Worm (Caenorhabditis elegans) whole organism, young adult: Measurements from ENCODE around the gene perm-1.
A peak's percentile ranks its signal among the peaks of the same experiment; 100 is the strongest.

Source experiments
- B0035.1 ChIP-seq: sonication (generic microtip); optimal IDR thresholded peaks from 2 replicates; lab custom pipeline; 2016; ENCODE audit warnings: missing genetic modification characterization, mild to moderate bottlenecking, missing compliant biosample characterization, missing genotype, missing genetic modification reagents
- B0261.1 ChIP-seq: sonication (generic microtip); optimal IDR thresholded peaks from 2 replicates; lab custom pipeline; 2016; ENCODE audit warnings: mild to moderate bottlenecking, missing genetic modification characterization, moderate library complexity, missing compliant biosample characterization
- B0336.3 ChIP-seq: fragments of 200-800 bp; sonication (Bioruptor generic); IDR thresholded peaks from 2 replicates; pipeline ENCODE4 v1.3.6; 2022; ENCODE audit warnings: missing genetic modification characterization, missing compliant biosample characterization
- D2030.7 ChIP-seq: fragments of 200-800 bp; sonication (Bioruptor generic); IDR thresholded peaks from 2 replicates; pipeline ENCODE4 v1.3.6; 2022; ENCODE audit warnings: missing genetic modification reagents, missing genetic modification characterization, missing compliant biosample characterization
- F10E7.11 ChIP-seq: sonication (generic microtip); optimal IDR thresholded peaks from 2 replicates; lab custom pipeline; 2017; ENCODE audit warnings: mild to moderate bottlenecking, missing genetic modification characterization, moderate library complexity, missing compliant biosample characterization
- F37B4.10 ChIP-seq: fragments of 200-800 bp; sonication (Bioruptor generic); IDR thresholded peaks from 2 replicates; pipeline ENCODE4 v1.3.6; 2022; ENCODE audit warnings: missing genetic modification characterization, missing compliant biosample characterization
- F39B2.1 ChIP-seq: fragments of 200-800 bp; sonication (Bioruptor generic); IDR thresholded peaks from 2 replicates; pipeline ENCODE4 v1.3.6; 2022; ENCODE audit warnings: missing genetic modification reagents, missing genetic modification characterization, missing compliant biosample characterization
- F57A8.1 ChIP-seq: fragments of 200-800 bp; sonication (Bioruptor generic); optimal IDR thresholded peaks from 2 replicates; lab custom pipeline; 2018; ENCODE audit warnings: mild to moderate bottlenecking, missing genetic modification characterization, moderate library complexity, missing compliant biosample characterization
- K11D2.4 ChIP-seq: fragments of 200-800 bp; sonication (Bioruptor generic); IDR thresholded peaks from 2 replicates; pipeline ENCODE4 v1.3.6; 2022; ENCODE audit warnings: missing genetic modification reagents, missing genetic modification characterization, missing compliant biosample characterization
- T07F8.4 ChIP-seq: sonication (generic microtip); optimal IDR thresholded peaks from 2 replicates; lab custom pipeline; 2016; ENCODE audit warnings: mild to moderate bottlenecking, missing genetic modification characterization, moderate library complexity, missing compliant biosample characterization
- Y53G8AR.9 ChIP-seq: fragments of 200-800 bp; sonication (Bioruptor generic); conservative IDR thresholded peaks from 2 replicates; pipeline ENCODE4 v1.3.6; 2022; ENCODE audit warnings: missing genetic modification reagents, missing genetic modification characterization, missing compliant biosample characterization
- Y56A3A.18 ChIP-seq: fragments of 200-800 bp; sonication (Bioruptor generic); IDR thresholded peaks from 2 replicates; pipeline ENCODE4 v1.3.6; 2022; ENCODE audit warnings: missing genetic modification reagents, missing genetic modification characterization, missing compliant biosample characterization
- Y95B8A.8 ChIP-seq: fragments of 200-800 bp; sonication (Bioruptor generic); IDR thresholded peaks from 2 replicates; pipeline ENCODE4 v1.3.6; 2022; ENCODE audit warnings: missing genetic modification reagents, missing genetic modification characterization, missing compliant biosample characterization
- aptf-2 ChIP-seq: fragments of 200-800 bp; sonication (Bioruptor generic); conservative IDR thresholded peaks from 2 replicates; pipeline ENCODE4 v1.3.6; 2022; ENCODE audit warnings: missing genetic modification reagents, missing genetic modification characterization, missing compliant biosample characterization
- atf-7 ChIP-seq: sonication (generic microtip); optimal IDR thresholded peaks from 2 replicates; lab custom pipeline; 2017; ENCODE audit warnings: mild to moderate bottlenecking, missing genetic modification characterization, missing compliant biosample characterization
- athp-1 ChIP-seq: sonication (generic microtip); optimal IDR thresholded peaks from 2 replicates; lab custom pipeline; 2017; ENCODE audit warnings: mild to moderate bottlenecking, missing genetic modification characterization, missing compliant biosample characterization
- attf-3 ChIP-seq: fragments of 200-800 bp; sonication (Bioruptor generic); conservative IDR thresholded peaks from 2 replicates; pipeline ENCODE4 v1.3.6; 2022; ENCODE audit warnings: missing genetic modification reagents, missing genetic modification characterization, missing compliant biosample characterization
- attf-5 ChIP-seq: fragments of 200-800 bp; sonication (Bioruptor generic); optimal IDR thresholded peaks from 2 replicates; lab custom pipeline; 2018; ENCODE audit warnings: mild to moderate bottlenecking, missing genetic modification characterization, missing compliant biosample characterization
- bed-1 ChIP-seq: fragments of 200-800 bp; sonication (Bioruptor generic); IDR thresholded peaks from 2 replicates; pipeline ENCODE4 v1.3.6; 2022; ENCODE audit warnings: missing genetic modification reagents, missing genetic modification characterization, missing compliant biosample characterization
- ccch-3 ChIP-seq: fragments of 200-800 bp; sonication (Bioruptor generic); optimal IDR thresholded peaks from 2 replicates; lab custom pipeline; 2018; ENCODE audit warnings: mild to moderate bottlenecking, missing genetic modification characterization, missing compliant biosample characterization
- cebp-1 ChIP-seq, 2 experiments: fragments of 200-800 bp in 1 of 2; sonication (Bioruptor generic) in 1 of 2; sonication (generic microtip) in 1 of 2; IDR thresholded peaks in 1 of 2; optimal IDR thresholded peaks in 1 of 2; 2 replicates each; pipeline versions ENCODE4 v1.3.6 to Lab custom; 2017 to 2022; ENCODE audit warnings: missing compliant biosample characterization in 2 of 2, missing genetic modification characterization in 2 of 2, mild to moderate bottlenecking in 1 of 2, missing genetic modification reagents in 1 of 2, moderate library complexity in 1 of 2
- ceh-100 ChIP-seq: fragments of 200-800 bp; sonication (Bioruptor generic); IDR thresholded peaks from 2 replicates; pipeline ENCODE4 v1.3.6; 2022; ENCODE audit warnings: missing genetic modification reagents, missing genetic modification characterization, missing compliant biosample characterization
- ceh-79 ChIP-seq: sonication (generic microtip); optimal IDR thresholded peaks from 2 replicates; lab custom pipeline; 2017; ENCODE audit warnings: mild to moderate bottlenecking, missing genetic modification characterization, missing compliant biosample characterization
- dpff-1 ChIP-seq: sonication (generic microtip); optimal IDR thresholded peaks from 2 replicates; lab custom pipeline; 2017; ENCODE audit warnings: mild to moderate bottlenecking, missing genetic modification characterization, missing compliant biosample characterization
- dpl-1 ChIP-seq: fragments of 150-350 bp; optimal IDR thresholded peaks from 2 replicates; lab custom pipeline; 2014; ENCODE audit warnings: missing biosample characterization, missing genetic modification reagents, missing genetic modification characterization
- ekl-4 ChIP-seq: fragments of 200-800 bp; sonication (Bioruptor generic); IDR thresholded peaks from 2 replicates; pipeline ENCODE4 v1.3.6; 2022; ENCODE audit warnings: missing genetic modification reagents, missing genetic modification characterization, missing compliant biosample characterization
- ets-4 ChIP-seq: fragments of 200-800 bp; sonication (Bioruptor generic); optimal IDR thresholded peaks from 2 replicates; lab custom pipeline; 2018; ENCODE audit warnings: mild to moderate bottlenecking, missing genetic modification characterization, missing compliant biosample characterization
- hmg-20 ChIP-seq: fragments of 200-800 bp; sonication (Bioruptor generic); IDR thresholded peaks from 2 replicates; pipeline ENCODE4 v1.3.6; 2022; ENCODE audit warnings: missing genetic modification reagents, missing genetic modification characterization, missing compliant biosample characterization
- hrde-1 ChIP-seq: sonication (generic microtip); optimal IDR thresholded peaks from 2 replicates; lab custom pipeline; 2016; ENCODE audit warnings: missing genetic modification characterization, mild to moderate bottlenecking, missing compliant biosample characterization, moderate library complexity, missing genotype, missing genetic modification reagents, borderline replicate concordance
- let-526 ChIP-seq: fragments of 200-800 bp; sonication (Bioruptor generic); IDR thresholded peaks from 2 replicates; pipeline ENCODE4 v1.3.6; 2022; ENCODE audit warnings: missing genetic modification reagents, missing genetic modification characterization, missing compliant biosample characterization
- lir-1 ChIP-seq: fragments of 200-800 bp; sonication (Bioruptor generic); conservative IDR thresholded peaks from 2 replicates; pipeline ENCODE4 v1.3.6; 2022; ENCODE audit warnings: missing genetic modification reagents, missing genetic modification characterization, missing compliant biosample characterization
- madf-3 ChIP-seq: fragments of 200-800 bp; sonication (Bioruptor generic); IDR thresholded peaks from 2 replicates; pipeline ENCODE4 v1.3.6; 2022; ENCODE audit warnings: missing genetic modification reagents, missing genetic modification characterization, missing compliant biosample characterization
- madf-6 ChIP-seq: fragments of 200-800 bp; sonication (Bioruptor generic); IDR thresholded peaks from 2 replicates; pipeline ENCODE4 v1.3.6; 2022; ENCODE audit warnings: missing genetic modification reagents, missing genetic modification characterization, missing compliant biosample characterization
- nfyb-1 ChIP-seq: fragments of 200-800 bp; sonication (Bioruptor generic); IDR thresholded peaks from 2 replicates; pipeline ENCODE4 v1.3.6; 2022; ENCODE audit warnings: missing genetic modification reagents, missing genetic modification characterization, missing compliant biosample characterization
- nhr-179 ChIP-seq: sonication (generic microtip); optimal IDR thresholded peaks from 2 replicates; lab custom pipeline; 2016; ENCODE audit warnings: mild to moderate bottlenecking, missing genetic modification characterization, missing compliant biosample characterization
- nhr-27 ChIP-seq: fragments of 200-800 bp; sonication (Bioruptor generic); optimal IDR thresholded peaks from 2 replicates; lab custom pipeline; 2018; ENCODE audit warnings: mild to moderate bottlenecking, missing genetic modification characterization, moderate library complexity, missing compliant biosample characterization
- pbrm-1 ChIP-seq: fragments of 200-800 bp; sonication (Bioruptor generic); IDR thresholded peaks from 2 replicates; pipeline ENCODE4 v1.3.6; 2022; ENCODE audit warnings: missing genetic modification reagents, missing genetic modification characterization, missing compliant biosample characterization
- rcor-1 ChIP-seq: fragments of 200-800 bp; sonication (Bioruptor generic); IDR thresholded peaks from 2 replicates; pipeline ENCODE4 v1.3.6; 2022; ENCODE audit warnings: missing genetic modification reagents, missing genetic modification characterization, missing compliant biosample characterization
- snpc-3.4 ChIP-seq: sonication (generic microtip); optimal IDR thresholded peaks from 2 replicates; lab custom pipeline; 2017; ENCODE audit warnings: missing genetic modification characterization, mild to moderate bottlenecking, missing compliant biosample characterization, antibody characterized with exemption, moderate library complexity, missing genotype, missing genetic modification reagents
- sptf-2 ChIP-seq: fragments of 200-800 bp; sonication (Bioruptor generic); optimal IDR thresholded peaks from 2 replicates; lab custom pipeline; 2018; ENCODE audit warnings: mild to moderate bottlenecking, missing genetic modification characterization, missing compliant biosample characterization
- tbx-9 ChIP-seq: sonication (generic microtip); optimal IDR thresholded peaks from 2 replicates; lab custom pipeline; 2016; ENCODE audit warnings: borderline replicate concordance, missing genetic modification characterization, inconsistent platforms, missing compliant biosample characterization
- ztf-25 ChIP-seq: fragments of 200-800 bp; sonication (Bioruptor generic); IDR thresholded peaks from 2 replicates; pipeline ENCODE4 v1.3.6; 2022; ENCODE audit warnings: missing genetic modification reagents, missing genetic modification characterization, missing compliant biosample characterization
- ztf-26 ChIP-seq: sonication (generic microtip); optimal IDR thresholded peaks from 2 replicates; lab custom pipeline; 2017; ENCODE audit warnings: missing genetic modification characterization, missing compliant biosample characterization

Gene perm-1

DNA sequence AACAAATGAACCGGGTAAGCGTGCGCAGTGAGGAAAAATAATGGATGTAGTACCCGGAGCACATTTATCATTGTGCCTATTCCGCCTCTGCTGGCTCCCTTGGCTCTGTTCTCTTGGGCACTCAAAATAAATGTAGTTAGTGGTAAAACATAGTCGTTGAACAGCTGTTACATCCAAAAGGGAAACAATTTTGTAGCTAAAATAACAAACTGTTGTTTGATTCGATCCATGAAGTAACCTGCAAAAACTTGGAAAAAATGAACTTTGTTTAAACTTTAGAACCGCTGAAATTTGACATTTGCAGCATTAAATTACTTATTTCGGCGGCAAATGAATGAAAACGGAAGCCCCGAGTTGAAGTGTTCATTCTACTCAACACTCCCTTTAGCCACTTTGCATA is 13.0 kb downstream of the perm-1 start:
- TF ChIP-seq athp-1 (tag; lab: Kevin White, UChicago) (no peak), madf-3 (GFP tag; lab: Robert Waterston, UW) (0 out of 2 replicates have a peak, but pooled peaks have one; percentile 1), sptf-2 (GFP tag; lab: Kevin White, UChicago) (no peak), madf-6 (GFP tag; lab: Robert Waterston, UW) (no peak), B0261.1 (no peak)

DNA sequence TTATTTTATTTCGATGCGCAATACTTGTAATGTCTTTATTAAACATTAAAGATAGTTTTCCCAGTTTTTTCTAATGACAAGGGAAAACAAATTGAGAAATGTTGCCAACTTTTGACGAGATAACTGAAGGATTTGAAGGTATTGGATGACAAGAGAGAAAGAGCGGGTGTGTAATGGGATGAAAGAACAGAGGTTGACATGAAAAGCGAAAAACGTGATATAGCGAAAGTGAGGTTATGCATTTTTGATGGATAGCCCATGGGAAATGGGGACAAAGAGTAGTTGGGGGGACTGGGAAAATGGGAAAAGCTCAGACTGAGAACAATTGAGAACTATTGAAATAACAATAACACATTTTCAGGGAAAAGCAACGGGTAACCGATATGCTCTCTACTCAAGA is 14.6 kb downstream of the perm-1 start:
- TF ChIP-seq ztf-26 (tag; lab: Kevin White, UChicago): no peak
- TF ChIP-seq, all 124 proteins: peak for 0

DNA sequence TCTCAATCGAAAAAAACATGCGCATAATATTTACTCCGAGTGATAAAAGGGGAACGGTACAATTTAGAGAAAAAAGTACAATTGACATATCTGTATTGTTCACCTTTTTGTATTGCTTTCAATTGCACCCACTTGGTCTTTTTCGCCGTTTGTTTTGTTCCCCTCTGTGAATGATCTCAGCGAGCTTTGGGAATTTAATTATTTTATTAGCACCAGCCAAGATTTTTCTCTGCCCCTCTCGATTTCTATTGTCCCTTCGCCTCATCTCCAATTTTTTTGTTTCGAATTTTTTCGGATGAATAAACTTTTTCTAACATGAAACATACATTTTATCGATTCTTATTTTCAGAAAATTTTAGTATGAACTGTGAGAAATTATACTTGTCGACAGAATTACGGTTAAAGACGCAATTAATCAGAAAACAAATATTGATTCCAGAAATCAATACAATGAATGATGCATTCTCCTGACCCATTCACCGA is 19.6 kb downstream of the perm-1 start, which contains the start of gene rev-1:
Gene rev-1 (plus strand): TSS at position 433 of the 483 bp plus-strand sequence.
- TF ChIP-seq atf-7 (tag; lab: Kevin White, UChicago) (peak; percentile 1), snpc-3.4 (tag; lab: Kevin White, UChicago) (no peak), dpl-1 (no peak), pbrm-1 (GFP tag; lab: Robert Waterston, UW) (0 out of 2 replicates have a peak, but pooled peaks have one; percentile 19), nhr-179 (tag; lab: Kevin White, UChicago) (no peak), aptf-2 (no peak), Y95B8A.8 (GFP tag; lab: Robert Waterston, UW) (0 out of 2 replicates have a peak, but pooled peaks have one; percentile 30), B0336.3 (GFP tag; lab: Robert Waterston, UW) (peak; percentile 73), ekl-4 (0 out of 2 replicates have a peak, but pooled peaks have one; percentile 10), Y53G8AR.9 (GFP tag; lab: Robert Waterston, UW) (peak; percentile 65; the same call in 1 of the 2 replicates), nfyb-1 (GFP tag; lab: Robert Waterston, UW) (0 out of 2 replicates have a peak, but pooled peaks have one; percentile 29), ceh-100 (GFP tag; lab: Robert Waterston, UW) (peak; percentile 36; the same call in 1 of the 2 replicates), hrde-1 (tag; lab: Kevin White, UChicago) (no peak), bed-1 (GFP tag; lab: Robert Waterston, UW) (no peak), tbx-9 (tag; lab: Kevin White, UChicago) (peak; percentile 4), cebp-1 (GFP tag; IDR thresholded peaks at IDR 0.05; lab: Robert Waterston, UW) (no peak), cebp-1 (tag; optimal IDR thresholded peaks at IDR 0.05; lab: Kevin White, UChicago) (peak; percentile 11), F10E7.11 (tag; lab: Kevin White, UChicago) (no peak), nhr-27 (peak; percentile 78), F39B2.1 (GFP tag; lab: Robert Waterston, UW) (peak; percentile 84), attf-5 (GFP tag; lab: Kevin White, UChicago) (peak; percentile 5), ztf-25 (GFP tag; lab: Robert Waterston, UW) (no peak), rcor-1 (GFP tag; lab: Robert Waterston, UW) (peak; percentile 45; the same call in 1 of the 2 replicates), madf-6 (GFP tag; lab: Robert Waterston, UW) (peak; percentile 37; the same call in 1 of the 2 replicates), let-526 (GFP tag; lab: Robert Waterston, UW) (no peak)
- TF ChIP-seq, all 124 proteins: peak for 15

DNA sequence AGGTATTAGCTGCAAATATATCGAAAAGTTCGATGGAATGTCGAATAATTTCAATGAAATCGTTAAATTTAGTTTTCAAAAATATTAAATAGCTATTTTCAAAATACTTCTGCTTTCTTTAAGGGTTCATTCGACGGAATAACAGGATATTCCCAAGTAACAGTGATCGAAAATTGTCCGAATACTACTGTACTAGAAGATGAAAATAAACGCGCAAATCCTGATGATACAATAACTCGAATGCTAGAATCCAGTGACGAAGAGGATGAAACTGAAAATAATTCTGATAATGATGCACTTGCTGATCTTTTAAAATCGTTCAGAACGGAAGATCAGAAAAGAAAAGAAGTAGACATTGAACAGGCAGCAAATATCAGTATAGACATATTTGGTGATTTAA is 20.1 kb downstream of the perm-1 start:
- TF ChIP-seq B0261.1 (no peak), F37B4.10 (no peak), B0035.1 (no peak), ceh-79 (tag; lab: Kevin White, UChicago) (no peak), F57A8.1 (no peak), attf-3 (no peak), T07F8.4 (tag; lab: Kevin White, UChicago) (no peak), K11D2.4 (GFP tag; lab: Robert Waterston, UW) (no peak), lir-1 (GFP tag; lab: Robert Waterston, UW) (no peak), ets-4 (GFP tag; lab: Kevin White, UChicago) (no peak), ccch-3 (GFP tag; lab: Kevin White, UChicago) (no peak), hmg-20 (GFP tag; lab: Robert Waterston, UW) (no peak), dpff-1 (tag; lab: Kevin White, UChicago) (no peak), atf-7 (tag; lab: Kevin White, UChicago) (no peak), D2030.7 (GFP tag; lab: Robert Waterston, UW) (no peak), Y56A3A.18 (no peak)
